Worm (Caenorhabditis elegans) whole organism, L4/young adult: Measurements from ENCODE around the gene Y43C5B.2.

Experiments used
- W03F9.2 ChIP-seq: fragments of 150-350 bp; optimal IDR thresholded peaks from 2 replicates; lab custom pipeline; 2014; ENCODE audit warnings: missing biosample characterization, missing genetic modification characterization
- dao-5 ChIP-seq: sonication (generic microtip); optimal IDR thresholded peaks from 2 replicates; lab custom pipeline; 2016; ENCODE audit warnings: missing genotype, missing genetic modification characterization, moderate library complexity, missing compliant biosample characterization
- him-1 ChIP-seq: sonication (generic microtip); optimal IDR thresholded peaks from 2 replicates; lab custom pipeline; 2016; ENCODE audit warnings: missing genotype, missing genetic modification reagents, missing genetic modification characterization, missing compliant biosample characterization

Gene Y43C5B.2

ce11 chrIV:10352243-10352642 lies at the start of gene Y43C5B.2:
Y43C5B.2 (minus strand) TSS chrIV:10352343.
- TF ChIP-seq W03F9.2 (tag; lab: Kevin White, UChicago), result no peak
- no peak for TF ChIP-seq dao-5 (tag; lab: Kevin White, UChicago)
- no peak for TF ChIP-seq him-1 (tag; lab: Kevin White, UChicago)

ce11 chrIV:10398244-10398643 lies 46.1 kb upstream of the Y43C5B.2 start:
- TF ChIP-seq W03F9.2 (tag; lab: Kevin White, UChicago), result no peak
- TF ChIP-seq dao-5 (tag; lab: Kevin White, UChicago), result no peak
- TF ChIP-seq him-1 (tag; lab: Kevin White, UChicago), result no peak

ce11 chrIV:10396827-10397226 lies 44.7 kb upstream of the Y43C5B.2 start:
- TF ChIP-seq dao-5 (tag; lab: Kevin White, UChicago), result no peak
- peak; percentile 1 for TF ChIP-seq him-1 (tag; lab: Kevin White, UChicago)

- TF ChIP-seq him-1 (tag; lab: Kevin White, UChicago), result no peak
- TF ChIP-seq W03F9.2 (tag; lab: Kevin White, UChicago), result no peak
- no peak for TF ChIP-seq dao-5 (tag; lab: Kevin White, UChicago)
Observed at ce11 chrIV:10394858-10395257, 42.7 kb upstream of the Y43C5B.2 start, which contains the start of gene R10H10.4. R10H10.4 (minus strand) TSS chrIV:10394958.

ce11 chrIV:10391827-10392226 lies 39.7 kb upstream of the Y43C5B.2 start, which contains the start of gene spe-26:
spe-26 (minus strand) TSS chrIV:10391927.
- TF ChIP-seq him-1 (tag; lab: Kevin White, UChicago), result no peak
- TF ChIP-seq dao-5 (tag; lab: Kevin White, UChicago), result no peak
- no peak for TF ChIP-seq W03F9.2 (tag; lab: Kevin White, UChicago)

- TF ChIP-seq him-1 (tag; lab: Kevin White, UChicago), result no peak
- TF ChIP-seq W03F9.2 (tag; lab: Kevin White, UChicago), result no peak
- no peak for TF ChIP-seq dao-5 (tag; lab: Kevin White, UChicago)
Observed at ce11 chrIV:10388263-10388662, 36.1 kb upstream of the Y43C5B.2 start, which contains the start of gene R10H10.3. R10H10.3 (plus strand) TSS chrIV:10388505.

- TF ChIP-seq him-1 (tag; lab: Kevin White, UChicago), result no peak
- no peak for TF ChIP-seq W03F9.2 (tag; lab: Kevin White, UChicago)
- no peak for TF ChIP-seq dao-5 (tag; lab: Kevin White, UChicago)
Observed at ce11 chrIV:10387113-10387512, 35.0 kb upstream of the Y43C5B.2 start, which contains the start of gene nfu-1. nfu-1 (plus strand) TSS chrIV:10387413.

- TF ChIP-seq him-1 (tag; lab: Kevin White, UChicago) (no peak), W03F9.2 (tag; lab: Kevin White, UChicago) (no peak), dao-5 (tag; lab: Kevin White, UChicago) (no peak)
Observed at ce11 chrIV:10382894-10383293, 30.8 kb upstream of the Y43C5B.2 start.

ce11 chrIV:10381035-10381434 lies 28.9 kb upstream of the Y43C5B.2 start:
- no peak for TF ChIP-seq him-1 (tag; lab: Kevin White, UChicago)
- TF ChIP-seq dao-5 (tag; lab: Kevin White, UChicago), result no peak
- no peak for TF ChIP-seq W03F9.2 (tag; lab: Kevin White, UChicago)

- no peak for TF ChIP-seq him-1 (tag; lab: Kevin White, UChicago)
- no peak for TF ChIP-seq W03F9.2 (tag; lab: Kevin White, UChicago)
- no peak for TF ChIP-seq dao-5 (tag; lab: Kevin White, UChicago)
Observed at ce11 chrIV:10380626-10381025, 28.5 kb upstream of the Y43C5B.2 start.

- TF ChIP-seq him-1 (tag; lab: Kevin White, UChicago) (no peak), dao-5 (tag; lab: Kevin White, UChicago) (no peak), W03F9.2 (tag; lab: Kevin White, UChicago) (no peak)
Observed at ce11 chrIV:10374601-10375000, 22.5 kb upstream of the Y43C5B.2 start, which contains the start of gene mask-1. mask-1 (plus strand) TSS chrIV:10374901.

ce11 chrIV:10373772-10374288 lies 21.7 kb upstream of the Y43C5B.2 start, which contains the start of gene mpz-5:
mpz-5 (minus strand) TSS chrIV:10373822.
- TF ChIP-seq him-1 (tag; lab: Kevin White, UChicago) (no peak), dao-5 (tag; lab: Kevin White, UChicago) (no peak), W03F9.2 (tag; lab: Kevin White, UChicago) (peak; percentile 86)

- TF ChIP-seq him-1 (tag; lab: Kevin White, UChicago) (no peak), W03F9.2 (tag; lab: Kevin White, UChicago) (no peak), dao-5 (tag; lab: Kevin White, UChicago) (no peak)
Observed at ce11 chrIV:10368326-10368725, 16.2 kb upstream of the Y43C5B.2 start, which contains the start of gene iars-1. iars-1 (plus strand) TSS chrIV:10368601.

ce11 chrIV:10367740-10368246 lies 15.7 kb upstream of the Y43C5B.2 start, which contains the start of gene pges-2:
pges-2 (minus strand) TSS chrIV:10367790.
- TF ChIP-seq W03F9.2 (tag; lab: Kevin White, UChicago) (peak; percentile 44), him-1 (tag; lab: Kevin White, UChicago) (no peak), dao-5 (tag; lab: Kevin White, UChicago) (no peak)
